Fruit fly (Drosophila melanogaster): ENCODE results near the gene meng.

Gene meng

dm6 chr2L:6787029-6787972, 45.0 kb downstream of the meng start (continued):
- TF ChIP-seq CG11695 (GFP tag; IDR thresholded peaks at IDR 0.05) (peak; percentile 93), CG11723 (GFP tag; optimal IDR thresholded peaks at IDR 0.05) (peak; percentile 95), CG4707 (GFP tag; optimal IDR thresholded peaks at IDR 0.05) (peak; percentile 66), CG18764 (GFP tag; optimal IDR thresholded peaks at IDR 0.05) (peak; percentile 93), Chrac-16 (GFP tag; optimal IDR thresholded peaks at IDR 0.05) (peak; percentile 94), CG2116 (GFP tag; optimal IDR thresholded peaks at IDR 0.05) (peak; percentile 72), CG18619 (GFP tag; optimal IDR thresholded peaks at IDR 0.05) (peak; percentile 97), dmrt99B (tag; optimal IDR thresholded peaks at IDR 0.05) (peak; percentile 97), CG7271 (tag; optimal IDR thresholded peaks at IDR 0.05) (peak; percentile 62), amos (GFP tag; IDR thresholded peaks at IDR 0.05; ENCODE audit: partially characterized antibody) (peak; percentile 45; the same call in 1 of the 2 replicates), CG12744 (GFP tag; optimal IDR thresholded peaks at IDR 0.05) (peak; percentile 95), sisA (GFP tag; IDR thresholded peaks at IDR 0.05) (peak; percentile 90), cg (GFP tag; optimal IDR thresholded peaks at IDR 0.05) (peak; percentile 93), en (GFP tag; optimal IDR thresholded peaks at IDR 0.05) (peak; percentile 96), vfl (GFP tag; optimal IDR thresholded peaks at IDR 0.05) (peak; percentile 91), Hr3 (GFP tag; optimal IDR thresholded peaks at IDR 0.05) (peak; percentile 97), Hsf (GFP tag; optimal IDR thresholded peaks at IDR 0.05) (peak; percentile 97), CG10147 (GFP tag; optimal IDR thresholded peaks at IDR 0.05) (peak; percentile 96), psq (GFP tag; optimal IDR thresholded peaks at IDR 0.05) (peak; percentile 74), mirr (GFP tag; optimal IDR thresholded peaks at IDR 0.05) (peak; percentile 68), unc-4 (GFP tag; IDR thresholded peaks at IDR 0.05; ENCODE audit: partially characterized antibody) (peak; percentile 56), CG4820 (GFP tag; optimal IDR thresholded peaks at IDR 0.05) (peak; percentile 92), kni (GFP tag; optimal IDR thresholded peaks at IDR 0.05) (peak; percentile 92), CG10267 (tag; optimal IDR thresholded peaks at IDR 0.05) (peak; percentile 87), sima (GFP tag; optimal IDR thresholded peaks at IDR 0.05) (peak; percentile 88), tna (GFP tag; IDR thresholded peaks at IDR 0.05; ENCODE audit: partially characterized antibody) (no peak), row (GFP tag; IDR thresholded peaks at IDR 0.05) (peak; percentile 92), z (GFP tag; IDR thresholded peaks at IDR 0.05) (peak; percentile 94), HmgZ (tag; optimal IDR thresholded peaks at IDR 0.05) (peak; percentile 91), CG31224 (GFP tag; IDR thresholded peaks at IDR 0.05) (peak; percentile 84), klu (GFP tag; IDR thresholded peaks at IDR 0.05) (peak; percentile 93), danr (GFP tag; IDR thresholded peaks at IDR 0.05) (peak; percentile 90), CG32532 (GFP tag; IDR thresholded peaks at IDR 0.05) (peak; percentile 86), sens-2 (GFP tag; IDR thresholded peaks at IDR 0.05) (peak; percentile 26), CG4424 (GFP tag; optimal IDR thresholded peaks at IDR 0.05) (peak; percentile 95), CG10565 (GFP tag; optimal IDR thresholded peaks at IDR 0.05) (peak; percentile 85), CG2678 (tag; optimal IDR thresholded peaks at IDR 0.05) (peak; percentile 98), sim (GFP tag; IDR thresholded peaks at IDR 0.05) (peak; percentile 68), GATAe (GFP tag; conservative IDR thresholded peaks at IDR 0.05) (peak; percentile 81), CG17186 (GFP tag; optimal IDR thresholded peaks at IDR 0.05) (peak; percentile 71), CG12942 (GFP tag; optimal IDR thresholded peaks at IDR 0.05) (peak; percentile 93), CG13424 (tag; optimal IDR thresholded peaks at IDR 0.05) (peak; percentile 97), CG14050 (GFP tag; IDR thresholded peaks at IDR 0.05) (peak; percentile 74), CG2129 (GFP tag; IDR thresholded peaks at IDR 0.05; ENCODE audit: partially characterized antibody) (no peak), Hand (GFP tag; optimal IDR thresholded peaks at IDR 0.05) (peak; percentile 92), Six4 (GFP tag; optimal IDR thresholded peaks at IDR 0.05) (peak; percentile 97), Ets97D (GFP tag; optimal IDR thresholded peaks at IDR 0.05) (peak; percentile 77), crc (GFP tag; optimal IDR thresholded peaks at IDR 0.05) (peak; percentile 93)
